Worm (Caenorhabditis elegans) whole organism, L4 larva: Measurements from ENCODE around the gene ucp-4.

Experiments used
- R02D3.7 ChIP-seq: fragments of 150-350 bp; sonication (generic microtip); optimal IDR thresholded peaks from 3 replicates; lab custom pipeline; 2014; ENCODE audit warnings: missing biosample characterization, missing genetic modification characterization
- aha-1 ChIP-seq: fragments of 150-350 bp; peaks from one replicate; lab custom pipeline; 2014; ENCODE audit warnings: missing biosample characterization, missing genetic modification characterization
- aly-2 ChIP-seq: sonication (generic microtip); optimal IDR thresholded peaks from 2 replicates; lab custom pipeline; 2018; ENCODE audit warnings: missing biosample characterization, missing genetic modification characterization
- ceh-44 ChIP-seq: fragments of 200-800 bp; sonication (Bioruptor generic); IDR thresholded peaks from 2 replicates; pipeline ENCODE4 v1.3.6; 2022; ENCODE audit warnings: missing genetic modification reagents, missing genetic modification characterization, missing compliant biosample characterization
- dve-1 ChIP-seq: sonication (generic microtip); optimal IDR thresholded peaks from 2 replicates; lab custom pipeline; 2017; ENCODE audit warnings: antibody characterized with exemption, mild to moderate bottlenecking, missing genetic modification characterization, missing compliant biosample characterization; ENCODE audit not compliant: insufficient read depth
- fkh-10 ChIP-seq: fragments of 150-350 bp; optimal IDR thresholded peaks from 2 replicates; lab custom pipeline; 2014; ENCODE audit warnings: missing biosample characterization, missing genetic modification reagents, missing genetic modification characterization
- hif-1 ChIP-seq, 2 experiments: sonication (generic microtip); optimal IDR thresholded peaks; 2 replicates each; lab custom pipeline; 2016 to 2017; ENCODE audit warnings: missing compliant biosample characterization in 2 of 2, missing genetic modification characterization in 2 of 2, missing genetic modification reagents in 2 of 2, missing genotype in 2 of 2, mild to moderate bottlenecking in 1 of 2
- mdl-1 ChIP-seq, 2 experiments: fragments of 150-350 bp in 1 of 2; sonication (generic microtip) in 1 of 2; optimal IDR thresholded peaks; 2 replicates each; lab custom pipeline; 2014 to 2017; ENCODE audit warnings: missing biosample characterization in 2 of 2, missing genetic modification characterization in 2 of 2
- pha-4 ChIP-seq, 2 experiments: fragments of 150-350 bp in 1 of 2; fragments of 200-800 bp in 1 of 2; sonication (Bioruptor generic) in 1 of 2; IDR thresholded peaks in 1 of 2; optimal IDR thresholded peaks in 1 of 2; 2 replicates each; pipeline versions ENCODE4 v1.3.6 to Lab custom; 2014 to 2022; ENCODE audit warnings: missing genetic modification characterization in 2 of 2, missing genetic modification reagents in 2 of 2, missing biosample characterization in 1 of 2, missing compliant biosample characterization in 1 of 2

DNA sequence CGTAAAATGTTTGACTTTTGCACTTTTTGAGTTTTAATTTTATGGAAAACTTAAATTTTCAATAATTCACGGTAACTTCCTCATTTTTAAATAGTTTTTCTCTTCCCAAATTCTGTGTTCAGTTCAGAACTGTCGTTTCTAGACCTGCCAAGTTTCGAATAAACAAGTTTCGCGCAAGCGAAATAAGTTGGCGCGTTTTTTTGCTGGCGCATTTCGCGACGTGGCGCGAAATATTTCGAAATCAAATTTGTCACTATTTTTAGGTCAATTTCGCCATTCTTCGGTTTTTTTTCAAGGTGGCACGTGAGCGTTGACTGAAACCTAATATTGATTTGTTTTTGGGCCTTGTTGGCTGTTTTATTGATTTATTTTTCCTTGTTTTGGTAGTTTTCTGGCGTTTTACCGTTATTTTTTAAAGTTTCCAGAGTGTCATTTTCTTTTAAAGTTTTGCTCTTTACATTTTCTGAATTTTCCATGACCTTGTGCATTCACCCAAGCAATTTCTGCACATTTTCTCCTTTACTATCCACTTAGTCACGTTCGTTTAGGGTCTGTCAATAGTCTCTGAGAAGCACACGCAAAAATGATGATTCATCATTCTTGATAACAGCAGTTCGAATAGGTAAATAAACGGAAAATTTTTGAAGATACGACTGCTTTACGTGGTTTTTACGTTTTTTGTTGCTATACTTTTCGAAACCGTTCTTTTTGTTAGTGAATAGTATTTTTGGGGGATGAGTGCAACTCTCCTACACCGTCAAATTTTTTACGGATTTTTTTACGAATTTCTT, 48.6 kb downstream of the ucp-4 start:
- no peak for TF ChIP-seq fkh-10 (GFP tag; lab: Kevin White, UChicago)
- no peak for TF ChIP-seq aly-2 (tag; lab: Kevin White, UChicago)
- no peak for TF ChIP-seq hif-1 (tag; optimal IDR thresholded peaks at IDR 0.05; lab: Kevin White, UChicago)
- peak; percentile 8 for TF ChIP-seq dve-1
- no peak for TF ChIP-seq pha-4 (GFP tag; IDR thresholded peaks at IDR 0.05; lab: Robert Waterston, UW)
- no peak for TF ChIP-seq pha-4 (tag; optimal IDR thresholded peaks at IDR 0.05; lab: Kevin White, UChicago)
- TF ChIP-seq ceh-44, result no peak
- TF ChIP-seq aha-1 (tag; lab: Kevin White, UChicago), result no peak
- TF ChIP-seq R02D3.7 (tag; lab: Kevin White, UChicago), result no peak
- TF ChIP-seq mdl-1 (tag; optimal IDR thresholded peaks at IDR 0.05; lab: Kevin White, UChicago), result no peak
